Worm (Caenorhabditis elegans) whole organism, young adult: ENCODE data around the gene fkb-3.

Experiments
- F10E7.11 ChIP-seq: sonication (generic microtip); optimal IDR thresholded peaks from 2 replicates; lab custom pipeline; 2017; ENCODE audit warnings: mild to moderate bottlenecking, missing genetic modification characterization, moderate library complexity, missing compliant biosample characterization
- F39B2.1 ChIP-seq: fragments of 200-800 bp; sonication (Bioruptor generic); IDR thresholded peaks from 2 replicates; pipeline ENCODE4 v1.3.6; 2022; ENCODE audit warnings: missing genetic modification reagents, missing genetic modification characterization, missing compliant biosample characterization
- F57A8.1 ChIP-seq: fragments of 200-800 bp; sonication (Bioruptor generic); optimal IDR thresholded peaks from 2 replicates; lab custom pipeline; 2018; ENCODE audit warnings: mild to moderate bottlenecking, missing genetic modification characterization, moderate library complexity, missing compliant biosample characterization
- Y56A3A.18 ChIP-seq: fragments of 200-800 bp; sonication (Bioruptor generic); IDR thresholded peaks from 2 replicates; pipeline ENCODE4 v1.3.6; 2022; ENCODE audit warnings: missing genetic modification reagents, missing genetic modification characterization, missing compliant biosample characterization
- Y67H2A.10 ChIP-seq: fragments of 200-800 bp; sonication (Bioruptor generic); conservative IDR thresholded peaks from 2 replicates; pipeline ENCODE4 v1.3.6; 2022; ENCODE audit warnings: missing genetic modification reagents, missing genetic modification characterization, missing compliant biosample characterization
- akir-1 ChIP-seq: fragments of 200-800 bp; sonication (Bioruptor generic); optimal IDR thresholded peaks from 2 replicates; lab custom pipeline; 2018; ENCODE audit warnings: mild to moderate bottlenecking, missing genetic modification characterization, moderate library complexity, missing compliant biosample characterization
- atf-7 ChIP-seq: sonication (generic microtip); optimal IDR thresholded peaks from 2 replicates; lab custom pipeline; 2017; ENCODE audit warnings: mild to moderate bottlenecking, missing genetic modification characterization, missing compliant biosample characterization
- attf-3 ChIP-seq: fragments of 200-800 bp; sonication (Bioruptor generic); conservative IDR thresholded peaks from 2 replicates; pipeline ENCODE4 v1.3.6; 2022; ENCODE audit warnings: missing genetic modification reagents, missing genetic modification characterization, missing compliant biosample characterization
- attf-5 ChIP-seq: fragments of 200-800 bp; sonication (Bioruptor generic); optimal IDR thresholded peaks from 2 replicates; lab custom pipeline; 2018; ENCODE audit warnings: mild to moderate bottlenecking, missing genetic modification characterization, missing compliant biosample characterization
- cebp-1 ChIP-seq, 2 experiments: fragments of 200-800 bp in 1 of 2; sonication (Bioruptor generic) in 1 of 2; sonication (generic microtip) in 1 of 2; IDR thresholded peaks in 1 of 2; optimal IDR thresholded peaks in 1 of 2; 2 replicates each; pipeline versions ENCODE4 v1.3.6 to Lab custom; 2017 to 2022; ENCODE audit warnings: missing compliant biosample characterization in 2 of 2, missing genetic modification characterization in 2 of 2, mild to moderate bottlenecking in 1 of 2, missing genetic modification reagents in 1 of 2, moderate library complexity in 1 of 2
- ceh-91 ChIP-seq: fragments of 200-800 bp; sonication (Bioruptor generic); IDR thresholded peaks from 2 replicates; pipeline ENCODE4 v1.3.6; 2022; ENCODE audit warnings: missing genetic modification reagents, missing genetic modification characterization, missing compliant biosample characterization
- dpff-1 ChIP-seq: sonication (generic microtip); optimal IDR thresholded peaks from 2 replicates; lab custom pipeline; 2017; ENCODE audit warnings: mild to moderate bottlenecking, missing genetic modification characterization, missing compliant biosample characterization
- egrh-3 ChIP-seq: fragments of 200-800 bp; sonication (Bioruptor generic); IDR thresholded peaks from 2 replicates; pipeline ENCODE4 v1.3.6; 2022; ENCODE audit warnings: missing genetic modification reagents, missing genetic modification characterization, missing compliant biosample characterization
- ekl-4 ChIP-seq: fragments of 200-800 bp; sonication (Bioruptor generic); IDR thresholded peaks from 2 replicates; pipeline ENCODE4 v1.3.6; 2022; ENCODE audit warnings: missing genetic modification reagents, missing genetic modification characterization, missing compliant biosample characterization
- gei-17 ChIP-seq: fragments of 200-800 bp; sonication (Bioruptor generic); optimal IDR thresholded peaks from 2 replicates; lab custom pipeline; 2018; ENCODE audit warnings: mild to moderate bottlenecking, missing genetic modification characterization, missing compliant biosample characterization
- hlh-12 ChIP-seq: sonication (generic microtip); optimal IDR thresholded peaks from 2 replicates; lab custom pipeline; 2016; ENCODE audit warnings: missing genetic modification characterization, missing compliant biosample characterization
- hlh-26 ChIP-seq: fragments of 200-800 bp; sonication (Bioruptor generic); conservative IDR thresholded peaks from 2 replicates; pipeline ENCODE4 v1.3.6; 2022; ENCODE audit warnings: missing genetic modification reagents, missing genetic modification characterization, missing compliant biosample characterization
- hsf-1 ChIP-seq: fragments of 200-800 bp; sonication (Bioruptor generic); IDR thresholded peaks from 2 replicates; pipeline ENCODE4 v1.3.6; 2022; ENCODE audit warnings: missing genetic modification reagents, missing genetic modification characterization, missing compliant biosample characterization
- lin-35 ChIP-seq, 3 experiments: fragments of 150-350 bp in 2 of 3; sonication (generic microtip) in 1 of 3; optimal IDR thresholded peaks; 2 replicates each; lab custom pipeline; 2014 to 2018; ENCODE audit warnings: missing biosample characterization in 3 of 3, missing genetic modification characterization in 3 of 3, missing genetic modification reagents in 3 of 3
- lin-54 ChIP-seq: fragments of 200-800 bp; sonication (Bioruptor generic); optimal IDR thresholded peaks from 2 replicates; lab custom pipeline; 2018; ENCODE audit warnings: mild to moderate bottlenecking, missing genetic modification characterization, missing compliant biosample characterization
- lsl-1 ChIP-seq: fragments of 200-800 bp; sonication (Bioruptor generic); optimal IDR thresholded peaks from 2 replicates; lab custom pipeline; 2018; ENCODE audit warnings: mild to moderate bottlenecking, missing genetic modification characterization, moderate library complexity, missing compliant biosample characterization
- madf-3 ChIP-seq: fragments of 200-800 bp; sonication (Bioruptor generic); IDR thresholded peaks from 2 replicates; pipeline ENCODE4 v1.3.6; 2022; ENCODE audit warnings: missing genetic modification reagents, missing genetic modification characterization, missing compliant biosample characterization
- madf-6 ChIP-seq: fragments of 200-800 bp; sonication (Bioruptor generic); IDR thresholded peaks from 2 replicates; pipeline ENCODE4 v1.3.6; 2022; ENCODE audit warnings: missing genetic modification reagents, missing genetic modification characterization, missing compliant biosample characterization
- nhr-27 ChIP-seq: fragments of 200-800 bp; sonication (Bioruptor generic); optimal IDR thresholded peaks from 2 replicates; lab custom pipeline; 2018; ENCODE audit warnings: mild to moderate bottlenecking, missing genetic modification characterization, moderate library complexity, missing compliant biosample characterization
- nhr-80 ChIP-seq: sonication (generic microtip); optimal IDR thresholded peaks from 2 replicates; lab custom pipeline; 2016; ENCODE audit warnings: missing genetic modification characterization, missing compliant biosample characterization
- pbrm-1 ChIP-seq: fragments of 200-800 bp; sonication (Bioruptor generic); IDR thresholded peaks from 2 replicates; pipeline ENCODE4 v1.3.6; 2022; ENCODE audit warnings: missing genetic modification reagents, missing genetic modification characterization, missing compliant biosample characterization
- rpc-1 ChIP-seq, 2 experiments: fragments of 150-350 bp in 1 of 2; sonication (generic microtip) in 1 of 2; optimal IDR thresholded peaks; 2 replicates each; lab custom pipeline; 2014 to 2018; ENCODE audit warnings: missing biosample characterization in 1 of 2, missing genetic modification characterization in 1 of 2, missing genetic modification reagents in 1 of 2, missing genotype in 1 of 2
- sea-2 ChIP-seq: fragments of 200-800 bp; sonication (Bioruptor generic); IDR thresholded peaks from 2 replicates; pipeline ENCODE4 v1.3.6; 2022; ENCODE audit warnings: missing genetic modification characterization, missing compliant biosample characterization
- snpc-1.3 ChIP-seq: sonication (generic microtip); optimal IDR thresholded peaks from 2 replicates; lab custom pipeline; 2017; ENCODE audit warnings: missing genetic modification characterization, mild to moderate bottlenecking, missing compliant biosample characterization, antibody characterized with exemption, moderate library complexity, missing genotype, missing genetic modification reagents; ENCODE audit not compliant: insufficient read depth
- tlf-1 ChIP-seq: fragments of 200-800 bp; sonication (Bioruptor generic); optimal IDR thresholded peaks from 2 replicates; lab custom pipeline; 2018; ENCODE audit warnings: mild to moderate bottlenecking, missing genetic modification characterization, missing compliant biosample characterization
- zfh-2 ChIP-seq: fragments of 200-800 bp; sonication (Bioruptor generic); conservative IDR thresholded peaks from 2 replicates; pipeline ENCODE4 v1.3.6; 2022; ENCODE audit warnings: missing genetic modification reagents, missing genetic modification characterization, missing compliant biosample characterization
- ztf-18 ChIP-seq: sonication (generic microtip); optimal IDR thresholded peaks from 2 replicates; lab custom pipeline; 2016; ENCODE audit warnings: missing genotype, mild to moderate bottlenecking, missing genetic modification characterization, missing compliant biosample characterization
- ztf-6 ChIP-seq: fragments of 200-800 bp; sonication (Bioruptor generic); IDR thresholded peaks from 2 replicates; pipeline ENCODE4 v1.3.6; 2022; ENCODE audit warnings: missing genetic modification reagents, missing genetic modification characterization, missing compliant biosample characterization

The fkb-3 gene

DNA sequence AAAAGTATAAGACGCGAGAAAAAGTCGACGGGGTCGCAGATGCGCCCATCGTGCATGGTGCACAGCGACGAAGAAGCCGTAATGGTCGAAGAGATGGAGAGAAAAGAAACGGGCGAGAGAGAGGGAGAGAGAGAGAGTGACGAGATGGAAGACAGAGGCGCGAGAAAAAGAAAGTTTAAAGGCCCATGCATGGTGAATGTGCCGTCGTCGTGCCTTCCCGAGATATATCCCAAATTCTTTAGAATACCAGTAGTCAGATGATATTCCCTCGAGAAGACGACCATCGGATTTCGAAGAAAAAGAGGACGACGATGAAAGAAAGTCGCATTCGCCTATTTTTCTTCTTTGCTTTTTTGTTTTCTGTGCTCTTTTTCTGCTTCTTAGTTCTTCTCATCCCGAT is 9.0 kb upstream of the fkb-3 start (continued):
- TF ChIP-seq hlh-26 (GFP tag; lab: Robert Waterston, UW): no peak
- TF ChIP-seq egrh-3 (GFP tag; lab: Robert Waterston, UW): no peak
- TF ChIP-seq sea-2 (GFP tag; lab: Robert Waterston, UW): no peak
- no peak for TF ChIP-seq pbrm-1 (GFP tag; lab: Robert Waterston, UW)
- 0 out of 2 replicates have a peak, but pooled peaks have one; percentile 22 for TF ChIP-seq hsf-1 (GFP tag; lab: Robert Waterston, UW)
- TF ChIP-seq lsl-1 (GFP tag; lab: Kevin White, UChicago): no peak
- no peak for TF ChIP-seq nhr-27 (tag; lab: Kevin White, UChicago)
- no peak for TF ChIP-seq F10E7.11

DNA sequence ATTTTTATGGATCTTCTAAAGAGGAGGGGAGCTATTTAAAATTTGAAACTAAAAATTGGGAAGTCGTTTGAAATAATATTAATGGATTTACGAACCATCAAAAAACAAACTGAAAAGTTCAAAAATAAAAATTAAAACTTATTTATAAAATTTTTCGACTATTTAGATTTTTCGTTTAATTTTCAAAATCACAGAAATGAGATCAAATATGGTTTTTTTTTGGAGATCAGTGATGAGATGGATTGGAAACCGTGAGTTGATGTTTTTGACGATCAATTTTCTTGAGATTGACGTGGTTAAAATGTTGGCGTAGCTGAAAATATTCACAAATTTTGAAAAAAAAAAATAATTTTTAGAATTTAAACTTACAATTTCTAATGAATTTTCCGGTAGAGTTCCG is 6.0 kb upstream of the fkb-3 start, which contains the start of gene C13F10.5:
Gene C13F10.5 (minus strand): TSS at position 101 of the 400 bp plus-strand sequence.
- TF ChIP-seq hlh-12 (tag; lab: Kevin White, UChicago): no peak
- TF ChIP-seq lin-35 (GFP tag; optimal IDR thresholded peaks at IDR 0.05; lab: Kevin White, UChicago): no peak
- TF ChIP-seq atf-7 (tag; lab: Kevin White, UChicago): no peak
- no peak for TF ChIP-seq dpff-1
- no peak for TF ChIP-seq rpc-1 (optimal IDR thresholded peaks at IDR 0.05; lab: Kevin White, UChicago)
- no peak for TF ChIP-seq rpc-1 (tag; optimal IDR thresholded peaks at IDR 0.05; lab: Kevin White, UChicago)
- no peak for TF ChIP-seq snpc-1.3 (tag; lab: Kevin White, UChicago)

DNA sequence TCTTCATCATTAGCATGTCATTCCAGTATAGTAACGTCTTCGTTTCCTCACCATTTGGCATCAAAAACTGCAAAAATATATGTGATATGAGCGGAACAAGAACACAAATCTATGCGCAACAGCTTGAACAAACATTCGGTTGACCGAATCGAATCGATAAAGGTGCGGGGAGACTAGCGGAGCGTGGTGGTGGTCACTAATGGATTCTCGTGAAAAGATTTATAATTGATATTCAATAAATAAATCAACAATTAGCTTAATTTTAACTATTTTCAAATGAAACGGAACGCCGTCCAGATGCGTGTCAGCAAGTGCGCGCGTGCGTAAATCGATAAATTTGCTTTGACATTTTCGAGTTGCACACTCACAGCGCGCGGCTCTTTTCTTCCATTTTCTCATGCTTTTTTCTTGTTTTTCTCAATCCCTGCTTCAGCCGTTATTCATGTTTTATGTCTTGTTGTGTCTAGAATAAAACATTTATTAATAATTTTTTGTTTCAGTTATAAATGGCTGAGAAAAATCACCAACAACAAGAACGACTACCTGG is 4.0 kb upstream of the fkb-3 start, which contains the start of the genes C13F10.8, C13F10.6 and kxd-1:
Gene C13F10.8 (minus strand): TSS at position 51 of the 547 bp plus-strand sequence.
Gene C13F10.6 (minus strand): TSS at position 67 of the 547 bp plus-strand sequence.
Gene kxd-1 (plus strand): TSS at position 497 of the 547 bp plus-strand sequence.
- TF ChIP-seq cebp-1 (GFP tag; IDR thresholded peaks at IDR 0.05; lab: Robert Waterston, UW) (no peak), cebp-1 (tag; optimal IDR thresholded peaks at IDR 0.05; lab: Kevin White, UChicago) (peak; percentile 38), attf-5 (GFP tag; lab: Kevin White, UChicago) (peak; percentile 5), madf-3 (0 out of 2 replicates have a peak, but pooled peaks have one; percentile 70), ztf-18 (peak; percentile 40), gei-17 (GFP tag; lab: Kevin White, UChicago) (no peak), madf-6 (GFP tag; lab: Robert Waterston, UW) (peak; percentile 19; the same call in 1 of the 2 replicates), ekl-4 (GFP tag; lab: Robert Waterston, UW) (no peak), Y67H2A.10 (no peak), Y56A3A.18 (GFP tag; lab: Robert Waterston, UW) (no peak), F57A8.1 (no peak)

DNA sequence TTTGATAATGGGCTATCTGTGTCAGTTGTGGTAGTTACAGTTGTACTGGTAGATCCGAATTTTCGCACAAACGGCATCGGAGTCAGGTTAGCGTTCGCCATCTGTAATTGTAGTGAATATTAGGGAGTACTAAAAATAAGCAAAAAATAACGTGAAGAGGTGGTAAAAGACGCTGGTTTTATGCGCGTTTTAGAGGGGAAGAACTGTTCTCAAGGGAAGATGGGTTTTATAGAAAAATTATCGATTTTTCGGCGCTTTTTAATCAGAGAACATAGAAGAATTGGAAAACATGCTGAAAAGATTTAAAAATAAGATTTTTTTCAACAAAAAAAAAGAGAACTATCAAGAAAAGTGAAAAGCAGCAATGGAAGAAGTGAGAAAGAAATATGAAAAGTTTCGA is 1.9 kb upstream of the fkb-3 start, which contains the start of gene C13F10.7:
Gene C13F10.7 (minus strand): TSS at position 101 of the 400 bp plus-strand sequence.
- TF ChIP-seq attf-3 (GFP tag; lab: Robert Waterston, UW) (no peak), snpc-1.3 (tag; lab: Kevin White, UChicago) (no peak), ekl-4 (GFP tag; lab: Robert Waterston, UW) (no peak), zfh-2 (no peak), nhr-80 (no peak), lin-54 (GFP tag; lab: Kevin White, UChicago) (no peak), ztf-6 (GFP tag; lab: Robert Waterston, UW) (no peak), madf-6 (GFP tag; lab: Robert Waterston, UW) (no peak), tlf-1 (GFP tag; lab: Kevin White, UChicago) (no peak), pbrm-1 (GFP tag; lab: Robert Waterston, UW) (no peak), sea-2 (GFP tag; lab: Robert Waterston, UW) (no peak), hlh-26 (GFP tag; lab: Robert Waterston, UW) (no peak), lin-35 (GFP tag; optimal IDR thresholded peaks at IDR 0.05; lab: Kevin White, UChicago) (no peak), ceh-91 (no peak), F39B2.1 (no peak), akir-1 (GFP tag; lab: Kevin White, UChicago) (no peak)
